Worm (Caenorhabditis elegans) whole organism, L2 larva: ENCODE results near the gene C34D4.4.

Experiments used
- F13H6.1 ChIP-seq: sonication (generic microtip); optimal IDR thresholded peaks from 2 replicates; lab custom pipeline; 2016; ENCODE audit warnings: missing genetic modification characterization, missing compliant biosample characterization
- Y55F3AM.14 ChIP-seq: fragments of 200-800 bp; sonication (Bioruptor generic); optimal IDR thresholded peaks from 2 replicates; lab custom pipeline; 2018; ENCODE audit warnings: mild to moderate bottlenecking, missing genetic modification characterization, missing compliant biosample characterization
- ZK546.5 ChIP-seq: sonication (generic microtip); optimal IDR thresholded peaks from 2 replicates; lab custom pipeline; 2017; ENCODE audit warnings: missing biosample characterization, missing genetic modification characterization
- aly-2 ChIP-seq: fragments of 150-350 bp; optimal IDR thresholded peaks from 2 replicates; lab custom pipeline; 2014; ENCODE audit warnings: missing biosample characterization, missing genetic modification characterization
- ama-1 ChIP-seq: fragments of 150-350 bp; optimal IDR thresholded peaks from 2 replicates; lab custom pipeline; 2018; ENCODE audit warnings: inconsistent platforms
- dmd-4 ChIP-seq: sonication (generic microtip); optimal IDR thresholded peaks from 2 replicates; lab custom pipeline; 2017; ENCODE audit warnings: missing biosample characterization, missing genetic modification characterization
- elt-1 ChIP-seq: fragments of 150-350 bp; optimal IDR thresholded peaks from 2 replicates; lab custom pipeline; 2014; ENCODE audit warnings: missing biosample characterization, missing genetic modification characterization
- fos-1 ChIP-seq: fragments of 150-350 bp; optimal IDR thresholded peaks from 2 replicates; lab custom pipeline; 2014; ENCODE audit warnings: missing biosample characterization, missing genetic modification characterization
- lsy-2 ChIP-seq, 2 experiments: fragments of 150-350 bp in 1 of 2; sonication (generic microtip) in 1 of 2; optimal IDR thresholded peaks; 2 replicates each; lab custom pipeline; 2014 to 2017; ENCODE audit warnings: missing biosample characterization in 2 of 2, missing genetic modification characterization in 2 of 2
- mdl-1 ChIP-seq, 2 experiments: fragments of 150-350 bp in 1 of 2; sonication (generic microtip) in 1 of 2; optimal IDR thresholded peaks; 2 replicates each; lab custom pipeline; 2017; ENCODE audit warnings: missing biosample characterization in 2 of 2, missing genetic modification characterization in 2 of 2
- nhr-25 ChIP-seq: fragments of 150-350 bp; sonication (generic microtip); optimal IDR thresholded peaks from 3 replicates; lab custom pipeline; 2014; ENCODE audit warnings: missing biosample characterization, missing genetic modification characterization
- sma-9 ChIP-seq, 2 experiments: fragments of 150-350 bp in 1 of 2; sonication (generic microtip) in 1 of 2; optimal IDR thresholded peaks; 2 replicates each; lab custom pipeline; 2014 to 2016; ENCODE audit warnings: missing genetic modification characterization in 2 of 2, mild to moderate bottlenecking in 1 of 2, missing biosample characterization in 1 of 2, missing compliant biosample characterization in 1 of 2, missing genetic modification reagents in 1 of 2, moderate library complexity in 1 of 2
- snpc-4 ChIP-seq: fragments of 150-350 bp; optimal IDR thresholded peaks from 2 replicates; lab custom pipeline; 2014; ENCODE audit warnings: missing biosample characterization, missing genetic modification characterization
- ztf-1 ChIP-seq: fragments of 200-800 bp; sonication (Bioruptor generic); conservative IDR thresholded peaks from 2 replicates; pipeline ENCODE4 v1.3.6; 2022; ENCODE audit warnings: missing genetic modification characterization, missing compliant biosample characterization

DNA sequence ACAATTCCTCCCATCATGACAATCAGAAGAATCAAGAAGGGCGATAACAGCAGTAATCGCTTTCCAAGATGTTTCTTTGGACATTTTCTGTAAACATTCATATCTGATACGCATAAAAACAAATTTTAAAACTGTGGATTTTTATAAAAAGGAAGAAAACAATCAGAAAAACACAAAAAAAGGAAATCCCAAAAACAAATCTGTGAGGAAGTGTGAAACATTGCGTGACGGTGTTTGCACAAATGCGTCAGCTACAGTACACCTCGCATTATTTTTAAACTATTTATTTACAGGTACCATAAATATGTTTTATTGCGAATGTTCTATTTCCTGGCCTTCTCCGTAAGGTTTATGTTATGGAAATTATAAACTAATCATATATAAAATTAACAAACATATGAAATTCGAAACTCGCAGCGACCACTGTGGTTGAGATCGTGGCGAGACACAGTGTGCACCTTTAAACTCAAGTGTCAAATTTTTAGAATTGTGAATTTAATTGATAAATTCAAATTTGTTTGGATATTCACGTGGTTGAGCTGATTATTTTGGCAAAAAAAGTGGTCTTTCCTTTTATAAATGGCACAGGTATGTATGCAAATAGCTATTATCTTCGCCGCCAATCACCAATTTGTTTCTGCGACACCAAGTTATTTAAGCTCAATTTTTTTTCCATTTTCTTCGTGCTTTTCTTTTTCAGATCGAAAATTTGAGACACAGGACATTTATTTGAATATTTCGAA is 27.7 kb upstream of the C34D4.4 start, which contains the start of the genes C34D4.10 and str-48:
- TF ChIP-seq nhr-25 (tag; lab: Kevin White, UChicago) = no peak
- no peak for TF ChIP-seq snpc-4 (tag; lab: Kevin White, UChicago)
- TF ChIP-seq Y55F3AM.14 = no peak
- no peak for TF ChIP-seq ztf-1
- TF ChIP-seq fos-1 (tag; lab: Kevin White, UChicago) = no peak
- no peak for TF ChIP-seq lsy-2 (tag; optimal IDR thresholded peaks at IDR 0.05; lab: Kevin White, UChicago)
- no peak for TF ChIP-seq ZK546.5
- TF ChIP-seq ama-1 (lab: Kevin White, UChicago) = no peak
- no peak for TF ChIP-seq F13H6.1 (tag; lab: Kevin White, UChicago)
- TF ChIP-seq mdl-1 (tag; optimal IDR thresholded peaks at IDR 0.05; lab: Kevin White, UChicago) = no peak
- no peak for TF ChIP-seq elt-1 (tag; lab: Kevin White, UChicago)
- no peak for TF ChIP-seq dmd-4 (tag; lab: Kevin White, UChicago)
- no peak for TF ChIP-seq aly-2 (tag; lab: Kevin White, UChicago)
- no peak for TF ChIP-seq sma-9 (GFP tag; optimal IDR thresholded peaks at IDR 0.05; lab: Kevin White, UChicago)
- TF ChIP-seq sma-9 (tag; optimal IDR thresholded peaks at IDR 0.05; lab: Kevin White, UChicago) = no peak
